Worm (Caenorhabditis elegans): ENCODE results near the gene ZC190.7.

DNA sequence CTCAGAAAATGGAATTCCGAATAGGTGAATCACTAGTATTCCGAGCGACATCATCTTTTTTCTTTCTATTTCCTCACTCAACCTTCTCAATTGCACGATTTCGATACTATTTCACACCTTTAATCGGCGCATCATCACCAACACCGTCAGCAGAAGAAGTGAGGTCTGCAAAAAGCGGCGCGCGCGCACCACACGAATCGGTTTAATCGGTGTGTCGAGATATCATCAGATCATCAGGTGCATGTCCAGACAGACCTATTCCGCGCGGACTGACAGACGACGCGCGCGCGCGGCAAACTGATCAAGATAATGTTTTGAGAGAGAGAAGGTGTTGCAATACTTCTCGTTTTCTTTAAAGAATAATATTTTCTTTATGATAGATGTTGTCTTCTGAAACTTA lies 26.2 kb downstream of the ZC190.7 start:
- TF ChIP-seq him-1 (tag; optimal IDR thresholded peaks at IDR 0.05) (no peak), W03F9.2 (tag; optimal IDR thresholded peaks at IDR 0.05) (no peak), dao-5 (tag; optimal IDR thresholded peaks at IDR 0.05) (no peak)

All from whole organism, L4/young adult.